Worm (Caenorhabditis elegans): ENCODE results near the gene clc-29.
A peak's percentile ranks its signal among the peaks of the same experiment; 100 is the strongest.

clc-29 gene

ce11 chrIII:8305816-8306215 lies 41.9 kb downstream of the clc-29 start:
- TF ChIP-seq unc-120 (tag; optimal IDR thresholded peaks at IDR 0.05; ENCODE audit: poor library complexity, severe bottlenecking), result no peak
- TF ChIP-seq ceh-39 (tag; optimal IDR thresholded peaks at IDR 0.05), result no peak
- no peak for TF ChIP-seq ceh-83 (GFP tag; optimal IDR thresholded peaks at IDR 0.05)
- no peak for TF ChIP-seq unc-39 (tag; optimal IDR thresholded peaks at IDR 0.05)
- no peak for TF ChIP-seq bed-3 (GFP tag; optimal IDR thresholded peaks at IDR 0.05)
- TF ChIP-seq nhr-237 (tag; optimal IDR thresholded peaks at IDR 0.05), result no peak
- no peak for TF ChIP-seq cnd-1 (tag; optimal IDR thresholded peaks at IDR 0.05)
- no peak for TF ChIP-seq nhr-76 (tag; optimal IDR thresholded peaks at IDR 0.05)

- TF ChIP-seq M03D4.4 (tag; optimal IDR thresholded peaks at IDR 0.05), result no peak
- TF ChIP-seq nhr-12 (tag; optimal IDR thresholded peaks at IDR 0.05), result no peak
- no peak for TF ChIP-seq unc-39 (tag; optimal IDR thresholded peaks at IDR 0.05)
- no peak for TF ChIP-seq ces-1 (GFP tag; optimal IDR thresholded peaks at IDR 0.05)
- TF ChIP-seq sptf-1 (tag; optimal IDR thresholded peaks at IDR 0.05), result no peak
- no peak for TF ChIP-seq cnd-1 (tag; optimal IDR thresholded peaks at IDR 0.05)
- TF ChIP-seq tbx-8 (GFP tag; optimal IDR thresholded peaks at IDR 0.05), result no peak
- no peak for TF ChIP-seq nhr-76 (tag; optimal IDR thresholded peaks at IDR 0.05)
- TF ChIP-seq flh-1 (GFP tag; optimal IDR thresholded peaks at IDR 0.05), result no peak
- TF ChIP-seq elt-1 (tag; optimal IDR thresholded peaks at IDR 0.05; ENCODE audit: borderline replicate concordance, insufficient read depth), result no peak
- TF ChIP-seq lin-13 (tag; optimal IDR thresholded peaks at IDR 0.05), result no peak
- TF ChIP-seq mab-5 (tag; optimal IDR thresholded peaks at IDR 0.05), result no peak
- TF ChIP-seq elt-3 (tag; optimal IDR thresholded peaks at IDR 0.05), result no peak
- no peak for TF ChIP-seq blmp-1 (tag; optimal IDR thresholded peaks at IDR 0.05)
Observed at ce11 chrIII:8305304-8305703, 42.4 kb downstream of the clc-29 start.

DNA sequence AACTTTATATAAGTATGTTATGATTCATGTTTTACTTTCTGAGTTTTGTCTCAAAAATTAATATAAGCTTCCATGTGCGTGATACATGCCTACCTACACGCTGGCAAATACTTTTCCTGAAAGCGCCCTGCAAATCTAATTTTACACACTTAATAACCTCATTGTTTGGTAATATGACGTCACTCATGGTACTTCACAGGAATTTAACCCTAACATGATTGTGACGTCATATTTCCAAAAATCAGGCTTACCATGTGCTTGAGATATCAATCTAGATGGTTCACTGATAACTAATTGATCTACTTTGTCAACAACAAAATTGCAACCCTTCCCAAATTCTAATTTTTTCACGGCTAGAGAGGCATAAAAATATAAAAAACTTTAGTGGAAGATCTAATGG lies 44.3 kb downstream of the clc-29 start:
- TF ChIP-seq ceh-39 (tag; optimal IDR thresholded peaks at IDR 0.05) (no peak), zip-8 (tag; optimal IDR thresholded peaks at IDR 0.05) (peak; percentile 95)

DNA sequence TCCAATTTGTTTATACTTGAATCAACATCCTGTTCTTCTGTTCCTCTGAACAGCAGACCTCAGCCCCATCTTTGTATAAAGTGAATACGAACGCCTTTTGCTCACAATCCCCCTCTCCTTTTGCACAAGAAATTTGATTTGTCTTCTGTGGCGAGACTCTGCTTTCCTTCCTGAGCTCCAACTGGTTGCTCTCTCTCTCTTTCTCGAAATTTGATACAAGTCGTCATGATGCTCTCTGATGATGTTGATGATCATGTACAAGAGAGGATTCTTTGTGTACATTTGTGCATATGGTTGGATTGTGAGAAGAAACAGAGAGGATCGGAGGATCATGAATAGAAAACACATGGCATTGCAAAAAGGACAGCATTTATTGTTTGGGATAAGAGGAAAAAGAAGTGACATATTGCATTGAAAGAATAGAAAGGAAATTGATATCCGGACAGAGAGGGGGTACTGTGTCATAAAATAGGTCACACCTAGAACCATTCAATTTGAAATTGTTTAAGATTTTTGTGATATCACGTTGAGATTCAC lies 46.8 kb downstream of the clc-29 start:
- peak; percentile 65 for TF ChIP-seq ceh-83 (GFP tag; optimal IDR thresholded peaks at IDR 0.05)
- no peak for TF ChIP-seq ham-2 (GFP tag; optimal IDR thresholded peaks at IDR 0.05)
- TF ChIP-seq elt-3 (tag; optimal IDR thresholded peaks at IDR 0.05), result no peak
- TF ChIP-seq ces-1 (GFP tag; optimal IDR thresholded peaks at IDR 0.05), result peak; percentile 54
- no peak for TF ChIP-seq lsy-2 (tag; optimal IDR thresholded peaks at IDR 0.05)
- TF ChIP-seq drap-1 (GFP tag; optimal IDR thresholded peaks at IDR 0.05), result no peak
- no peak for TF ChIP-seq nhr-2 (tag; optimal IDR thresholded peaks at IDR 0.05)
- no peak for TF ChIP-seq nhr-237 (tag; optimal IDR thresholded peaks at IDR 0.05)
- TF ChIP-seq mep-1 (tag; optimal IDR thresholded peaks at IDR 0.05), result no peak
- TF ChIP-seq lin-13 (tag; optimal IDR thresholded peaks at IDR 0.05), result no peak
- no peak for TF ChIP-seq ceh-39 (tag; optimal IDR thresholded peaks at IDR 0.05)
- TF ChIP-seq sptf-1 (tag; optimal IDR thresholded peaks at IDR 0.05), result no peak
- no peak for TF ChIP-seq mab-5 (tag; optimal IDR thresholded peaks at IDR 0.05)
- TF ChIP-seq ztf-11 (tag; optimal IDR thresholded peaks at IDR 0.05), result no peak
- TF ChIP-seq sem-2 (GFP tag; optimal IDR thresholded peaks at IDR 0.05), result no peak
- TF ChIP-seq blmp-1 (tag; optimal IDR thresholded peaks at IDR 0.05), result no peak
- TF ChIP-seq bed-3 (GFP tag; optimal IDR thresholded peaks at IDR 0.05), result no peak
- TF ChIP-seq elt-1 (tag; optimal IDR thresholded peaks at IDR 0.05; ENCODE audit: borderline replicate concordance, insufficient read depth), result no peak
- TF ChIP-seq nhr-28 (tag; optimal IDR thresholded peaks at IDR 0.05), result no peak
- TF ChIP-seq unc-120 (tag; optimal IDR thresholded peaks at IDR 0.05; ENCODE audit: poor library complexity, severe bottlenecking), result no peak
- TF ChIP-seq ceh-43 (GFP tag; optimal IDR thresholded peaks at IDR 0.05), result no peak
- TF ChIP-seq zip-8 (tag; optimal IDR thresholded peaks at IDR 0.05), result no peak
- no peak for TF ChIP-seq unc-39 (tag; optimal IDR thresholded peaks at IDR 0.05)
- TF ChIP-seq nhr-76 (tag; optimal IDR thresholded peaks at IDR 0.05), result no peak
- no peak for TF ChIP-seq flh-1 (GFP tag; optimal IDR thresholded peaks at IDR 0.05)
- TF ChIP-seq M03D4.4 (tag; optimal IDR thresholded peaks at IDR 0.05), result no peak
- no peak for TF ChIP-seq lin-32 (GFP tag; optimal IDR thresholded peaks at IDR 0.05)
- TF ChIP-seq hlh-1 (tag; optimal IDR thresholded peaks at IDR 0.05), result no peak
- TF ChIP-seq pha-4 (tag; optimal IDR thresholded peaks at IDR 0.05), result peak; percentile 27
- no peak for TF ChIP-seq nhr-12 (tag; optimal IDR thresholded peaks at IDR 0.05)
- no peak for TF ChIP-seq snpc-4 (tag; optimal IDR thresholded peaks at IDR 0.05)
- no peak for TF ChIP-seq unc-62 (GFP tag; optimal IDR thresholded peaks at IDR 0.05)
- TF ChIP-seq cnd-1 (tag; optimal IDR thresholded peaks at IDR 0.05), result peak; percentile 8
- no peak for TF ChIP-seq tbx-8 (GFP tag; optimal IDR thresholded peaks at IDR 0.05)
- TF ChIP-seq mls-2 (tag; optimal IDR thresholded peaks at IDR 0.05), result peak; percentile 15
